Fruit fly (Drosophila melanogaster) whole organism: ENCODE measurements around the gene Usp16-45.

ENCODE experiments used
- CG8478 ChIP-seq: fragments of >200 bp; optimal IDR thresholded peaks from 2 replicates; lab custom pipeline; 2018; ENCODE audit warnings: inconsistent platforms
- Dll ChIP-seq: fragments of >200 bp; optimal IDR thresholded peaks from 2 replicates; lab custom pipeline; 2017
- EcR ChIP-seq, 2 experiments: fragments of >200 bp; optimal IDR thresholded peaks; 2 replicates each; lab custom pipeline; 2017; ENCODE audit warnings: missing biosample characterization in 2 of 2, missing genetic modification characterization in 2 of 2, missing genetic modification reagents in 2 of 2
- pan ChIP-seq: fragments of >200 bp; optimal IDR thresholded peaks from 2 replicates; lab custom pipeline; 2017
- psq ChIP-seq: fragments of >200 bp; optimal IDR thresholded peaks from 2 replicates; lab custom pipeline; 2017
- usp ChIP-seq: fragments of >200 bp; optimal IDR thresholded peaks from 2 replicates; lab custom pipeline; 2017; ENCODE audit warnings: missing biosample characterization, missing genetic modification characterization, mixed read lengths

Gene Usp16-45

DNA sequence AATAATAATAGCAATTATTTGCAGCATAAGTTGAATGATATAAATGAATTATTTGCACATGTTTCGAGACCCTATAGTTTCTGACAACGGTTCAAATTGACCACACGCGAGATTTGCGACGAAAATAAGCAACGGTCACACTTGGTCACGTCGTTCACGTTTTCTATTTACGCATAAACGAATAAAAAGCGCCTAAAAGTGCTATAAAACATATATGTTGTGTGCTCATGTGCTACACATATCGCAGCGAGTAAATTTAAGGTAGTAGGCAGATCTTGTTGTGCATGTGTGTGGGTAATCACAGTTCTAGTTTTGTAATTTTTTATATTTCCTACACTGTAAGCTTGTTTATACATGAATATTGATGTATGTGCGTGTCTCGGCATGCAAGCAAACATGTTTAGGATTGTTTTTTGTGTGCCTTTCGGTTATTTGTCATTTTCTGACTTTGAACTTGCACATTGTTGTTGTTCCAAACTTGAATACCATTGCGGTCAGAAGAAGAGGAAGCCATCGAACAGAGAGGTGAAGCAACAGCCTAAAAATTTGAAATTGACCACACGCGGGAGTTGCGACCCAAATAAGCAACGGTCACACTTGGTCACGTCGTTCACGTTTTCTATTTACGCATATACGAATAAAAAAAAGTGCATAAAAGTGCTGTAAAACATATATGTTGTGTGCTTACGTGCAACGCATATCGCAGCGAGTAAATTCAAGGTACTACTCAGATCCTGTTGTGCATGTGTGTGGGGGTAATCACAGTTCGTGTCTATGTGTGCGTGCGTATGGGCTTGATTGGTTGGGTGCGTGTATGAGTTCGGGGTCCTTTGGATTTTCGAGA, at the start of gene Usp16-45:
Gene Usp16-45, plus strand, starts transcription at position 127 of the 844 bp plus-strand sequence.
- TF ChIP-seq psq (lab: Kevin White, UChicago), result no peak
- no peak for TF ChIP-seq CG8478 (lab: Kevin White, UChicago)
- no peak for TF ChIP-seq EcR (GFP tag; optimal IDR thresholded peaks at IDR 0.05; lab: Kevin White, UChicago)
- no peak for TF ChIP-seq Dll (lab: Kevin White, UChicago)
- no peak for TF ChIP-seq usp (GFP tag; lab: Kevin White, UChicago)
- TF ChIP-seq pan, result no peak

DNA sequence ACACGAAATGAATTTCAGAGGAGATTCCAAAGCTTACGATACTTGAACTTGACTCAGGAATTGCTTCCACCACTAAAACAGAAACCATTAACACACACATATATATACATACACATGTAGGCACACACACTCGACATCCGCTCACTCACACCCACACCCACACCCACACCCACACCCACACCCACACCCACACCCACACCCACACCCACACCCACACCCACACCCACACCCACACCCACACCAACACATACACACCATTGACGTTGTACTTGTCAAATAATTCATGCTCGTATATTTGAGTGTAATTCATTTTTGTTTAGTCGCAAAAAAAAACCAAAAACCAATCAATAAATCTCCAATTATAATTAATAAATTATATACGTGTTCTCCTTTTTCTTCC, 38.8 kb upstream of the Usp16-45 start:
- TF ChIP-seq EcR (GFP tag; optimal IDR thresholded peaks at IDR 0.05; lab: Kevin White, UChicago) (no peak), psq (lab: Kevin White, UChicago) (no peak), usp (GFP tag; lab: Kevin White, UChicago) (no peak), CG8478 (lab: Kevin White, UChicago) (no peak), pan (no peak), Dll (lab: Kevin White, UChicago) (no peak)

DNA sequence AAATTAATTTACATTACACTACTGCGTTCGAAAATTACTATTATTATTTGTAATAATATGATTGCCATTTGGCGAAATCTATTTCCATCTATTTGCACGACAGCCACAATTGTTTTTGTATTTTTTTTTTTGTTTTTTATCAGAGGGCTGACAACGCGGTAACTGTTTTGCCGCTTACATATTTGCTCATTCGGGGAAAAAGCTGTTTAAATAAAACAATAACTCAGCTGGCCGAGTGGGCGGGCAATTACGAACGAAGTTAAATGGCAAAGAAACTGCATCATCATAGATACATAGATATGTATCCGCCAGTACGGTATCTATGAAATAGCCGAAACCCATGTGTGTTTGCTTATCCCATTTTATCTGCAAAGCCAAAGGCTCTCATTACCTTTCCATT, 12.5 kb upstream of the Usp16-45 start:
- TF ChIP-seq psq (lab: Kevin White, UChicago) (no peak), EcR (GFP tag; optimal IDR thresholded peaks at IDR 0.05; lab: Kevin White, UChicago) (no peak), pan (no peak), CG8478 (lab: Kevin White, UChicago) (no peak), usp (GFP tag; lab: Kevin White, UChicago) (no peak), Dll (lab: Kevin White, UChicago) (no peak)

DNA sequence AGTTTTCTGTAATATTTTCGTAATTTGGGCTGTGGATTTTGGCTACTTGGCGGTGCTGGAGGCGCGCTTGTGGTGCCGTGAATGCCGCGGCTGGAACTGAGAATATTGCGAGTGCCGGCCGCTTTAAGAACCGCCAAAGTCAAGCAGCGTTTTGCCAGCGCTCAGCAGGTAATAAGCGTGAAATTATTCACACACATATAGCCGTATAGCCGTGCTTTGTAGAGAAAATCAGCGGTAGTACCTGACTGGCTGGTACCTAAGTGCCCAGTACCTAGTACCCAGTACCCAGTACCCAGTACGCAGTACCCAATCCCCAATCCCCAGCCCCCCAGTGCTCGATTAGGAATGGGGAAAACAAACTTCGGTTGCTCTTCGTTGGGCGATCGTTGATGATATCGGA, 10.6 kb upstream of the Usp16-45 start, which contains the start of gene NAAT1:
Gene NAAT1, minus strand, starts transcription at position 101 of the 400 bp plus-strand sequence.
- TF ChIP-seq pan, result no peak
- no peak for TF ChIP-seq psq (lab: Kevin White, UChicago)
- no peak for TF ChIP-seq CG8478 (lab: Kevin White, UChicago)
- no peak for TF ChIP-seq usp (GFP tag; lab: Kevin White, UChicago)
- no peak for TF ChIP-seq EcR (GFP tag; optimal IDR thresholded peaks at IDR 0.05; lab: Kevin White, UChicago)
- TF ChIP-seq Dll (lab: Kevin White, UChicago), result no peak

DNA sequence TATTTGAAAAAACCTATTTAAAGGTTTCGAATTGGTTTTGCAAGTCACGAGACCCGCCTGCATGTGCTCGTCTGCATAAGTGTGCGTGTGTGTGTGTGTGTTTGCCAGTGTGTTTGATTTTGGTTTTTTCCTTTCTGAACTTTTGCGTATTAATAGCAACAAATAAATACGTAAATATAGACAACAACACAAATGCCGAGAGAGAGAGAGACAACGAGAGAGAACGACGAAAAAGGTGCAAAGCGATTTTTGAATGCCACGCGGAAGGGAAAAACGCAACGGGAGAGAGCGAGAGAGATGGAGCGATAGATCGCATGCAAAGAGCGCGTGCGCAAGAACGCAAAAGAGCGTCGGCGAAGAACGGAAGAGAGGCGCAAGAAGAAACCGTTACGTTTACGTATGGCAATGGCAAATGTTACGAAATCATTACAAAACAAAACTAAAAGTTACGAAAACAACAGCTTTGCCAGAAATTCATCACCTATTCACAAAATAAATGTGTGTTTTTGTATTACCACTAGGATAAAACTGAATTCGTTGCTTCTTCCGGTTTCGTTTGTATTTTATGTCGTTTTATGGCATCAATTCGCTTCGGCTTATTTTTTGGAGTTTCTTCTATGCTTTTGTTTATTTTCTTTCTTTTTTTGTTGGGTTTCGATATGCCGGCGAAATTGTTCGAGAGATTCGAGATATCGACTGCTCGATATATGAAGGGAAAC, 3.3 kb upstream of the Usp16-45 start:
- TF ChIP-seq psq (lab: Kevin White, UChicago) (no peak), pan (no peak), usp (GFP tag; lab: Kevin White, UChicago) (no peak), CG8478 (lab: Kevin White, UChicago) (no peak), EcR (GFP tag; optimal IDR thresholded peaks at IDR 0.05; lab: Kevin White, UChicago) (no peak), Dll (lab: Kevin White, UChicago) (no peak)

DNA sequence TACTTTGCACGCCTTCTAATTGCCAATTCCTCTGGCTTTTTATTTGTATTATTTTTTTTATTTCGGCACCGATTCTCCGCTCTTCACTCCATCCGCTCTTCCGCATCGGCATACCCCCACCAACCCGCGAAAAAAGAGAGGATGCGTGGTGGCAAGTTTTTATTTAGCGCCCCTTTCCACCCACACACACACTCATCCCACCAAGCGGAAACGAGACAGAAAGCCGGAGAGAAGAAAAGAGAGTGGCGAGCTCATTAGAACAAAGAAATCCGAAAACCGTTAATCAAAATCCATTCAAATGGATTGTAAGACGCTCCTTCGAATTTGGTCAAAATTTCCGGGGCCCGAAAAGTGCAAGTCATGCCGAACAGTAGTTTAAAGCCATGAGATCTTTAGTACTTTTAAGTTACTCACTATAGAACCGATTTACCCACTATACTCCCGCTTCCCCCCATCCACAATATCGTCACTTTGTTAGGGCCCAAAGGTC, 2.7 kb upstream of the Usp16-45 start:
- TF ChIP-seq CG8478 (lab: Kevin White, UChicago) (no peak), EcR (GFP tag; optimal IDR thresholded peaks at IDR 0.05; lab: Kevin White, UChicago) (no peak), Dll (lab: Kevin White, UChicago) (no peak), psq (lab: Kevin White, UChicago) (no peak), pan (no peak)

DNA sequence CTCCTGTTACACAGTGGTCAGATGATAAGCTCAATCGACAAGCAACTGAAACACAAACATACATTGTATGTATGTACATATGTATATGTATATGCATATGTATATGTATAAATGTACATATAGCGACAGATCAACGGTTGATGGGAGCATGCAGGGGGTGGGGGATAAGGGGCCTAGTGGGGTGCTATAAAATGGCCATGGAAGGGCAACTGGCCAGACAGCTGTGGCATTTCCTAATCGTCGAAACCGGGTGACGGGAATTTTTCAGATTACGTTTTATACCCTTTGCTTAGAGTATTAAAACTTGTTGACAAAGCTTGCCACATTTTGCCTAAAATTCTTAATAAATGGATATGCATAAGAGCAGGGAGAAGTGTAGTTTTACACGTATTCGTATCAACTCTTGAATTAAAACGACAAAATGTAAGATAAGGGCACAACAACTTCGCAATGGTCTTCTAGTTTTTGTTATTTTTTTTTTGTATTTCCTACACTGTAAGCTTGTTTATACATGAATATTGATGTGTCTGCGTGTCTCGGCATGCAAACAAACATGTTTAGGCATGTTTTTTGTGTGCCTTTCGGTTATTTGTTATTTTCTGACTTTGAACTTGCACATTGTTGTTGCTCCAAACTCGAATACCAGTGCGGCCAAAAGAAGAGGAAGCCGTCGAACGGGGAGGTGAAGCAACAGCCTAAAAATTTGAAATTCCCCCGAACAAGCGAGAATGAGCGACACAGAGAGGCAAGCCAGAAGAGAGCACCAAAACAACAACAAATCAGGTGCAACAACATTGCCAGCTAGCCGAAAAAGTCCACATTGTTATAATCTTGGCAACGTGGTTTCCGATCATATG, 2.1 kb upstream of the Usp16-45 start:
- TF ChIP-seq Dll (lab: Kevin White, UChicago), result no peak
- TF ChIP-seq pan, result no peak
- no peak for TF ChIP-seq CG8478 (lab: Kevin White, UChicago)
- TF ChIP-seq usp (GFP tag; lab: Kevin White, UChicago), result no peak
- no peak for TF ChIP-seq psq (lab: Kevin White, UChicago)
- TF ChIP-seq EcR (GFP tag; optimal IDR thresholded peaks at IDR 0.05; lab: Kevin White, UChicago), result no peak

DNA sequence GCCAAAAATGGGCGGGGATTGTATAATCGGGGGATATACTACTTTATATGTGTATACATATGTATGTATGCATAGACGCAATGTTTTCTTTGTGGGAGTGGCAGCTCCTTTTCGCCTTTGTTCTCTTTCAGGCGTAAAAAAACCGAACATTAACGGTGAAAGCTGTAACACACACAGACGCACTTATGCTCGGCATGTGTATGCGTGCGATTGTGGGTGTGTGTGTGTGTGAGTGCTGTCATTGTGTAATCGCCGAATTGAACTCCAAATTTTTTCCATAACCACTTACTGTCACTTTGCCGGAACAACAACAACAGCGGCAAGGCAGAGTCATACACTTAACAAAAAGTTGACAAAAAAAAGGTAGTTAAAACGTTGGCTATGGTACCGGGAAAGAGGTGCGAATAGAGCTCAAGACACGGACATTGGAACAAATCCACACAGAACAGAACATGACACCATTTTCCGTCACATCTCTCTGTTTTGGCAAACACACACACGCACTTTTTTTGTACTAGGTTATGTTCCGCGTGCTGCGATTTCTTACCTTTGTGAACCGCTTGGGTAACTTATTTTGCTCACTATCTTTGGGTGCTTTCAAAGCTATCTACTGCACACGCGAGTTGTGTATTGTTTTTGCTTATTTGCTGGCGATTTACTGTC, 1.3 kb upstream of the Usp16-45 start:
- no peak for TF ChIP-seq pan

DNA sequence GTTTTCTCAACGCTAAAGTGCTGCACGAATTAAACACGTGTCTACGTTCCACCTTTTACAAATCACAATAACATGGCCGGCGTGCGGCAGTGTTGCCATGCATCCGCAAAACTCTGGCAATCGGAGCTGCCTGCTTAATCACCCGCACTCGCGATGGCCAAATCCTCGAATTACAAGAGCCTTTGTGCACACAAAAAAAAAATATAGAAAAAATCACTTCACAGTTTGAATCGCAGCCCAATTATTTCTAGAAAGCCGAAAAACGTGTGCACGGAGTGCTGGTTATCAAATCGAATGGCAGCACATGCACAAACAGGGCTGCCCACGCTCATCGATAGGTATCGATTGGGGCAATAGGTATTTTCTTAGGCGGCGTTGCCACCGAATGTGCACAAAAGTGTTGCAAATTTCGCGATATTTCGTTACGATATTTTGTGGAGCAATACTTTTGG, 739 bp upstream of the Usp16-45 start, which contains the start of gene spoon:
Gene spoon, minus strand, starts transcription at position 300 of the 452 bp plus-strand sequence.
- no peak for TF ChIP-seq EcR (GFP tag; optimal IDR thresholded peaks at IDR 0.05; lab: Kevin White, UChicago)
- TF ChIP-seq pan, result no peak
- TF ChIP-seq psq (lab: Kevin White, UChicago), result no peak
- TF ChIP-seq Dll (lab: Kevin White, UChicago), result no peak
- TF ChIP-seq usp (GFP tag; lab: Kevin White, UChicago), result no peak

DNA sequence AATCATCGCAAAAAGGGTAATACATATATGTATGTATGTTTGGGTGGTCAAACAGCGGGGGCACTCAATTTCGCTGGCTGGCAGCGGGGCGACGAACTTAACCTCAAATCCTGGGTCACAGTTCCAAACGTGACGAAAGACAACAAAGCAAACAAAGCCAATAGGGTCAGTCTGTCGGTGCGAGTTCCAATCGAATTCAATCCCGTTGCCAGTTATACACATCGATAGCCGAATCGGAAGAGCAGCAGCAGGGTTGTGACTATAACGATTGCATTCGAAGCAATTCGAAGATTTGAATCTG, 868 bp downstream of the Usp16-45 start:
- TF ChIP-seq pan (no peak), usp (GFP tag; lab: Kevin White, UChicago) (no peak), EcR (GFP tag; optimal IDR thresholded peaks at IDR 0.05; lab: Kevin White, UChicago) (no peak), CG8478 (lab: Kevin White, UChicago) (no peak), psq (lab: Kevin White, UChicago) (no peak), Dll (lab: Kevin White, UChicago) (no peak)
